Fruit fly (Drosophila melanogaster): ENCODE results near the gene CG11555.

CG11555 gene

dm6 chr2L:224599-225385 lies 48.8 kb upstream of the CG11555 start (continued):
- TF ChIP-seq klu (GFP tag; IDR thresholded peaks at IDR 0.05) = no peak
- peak; percentile 45; the same call in 1 of the 2 replicates for TF ChIP-seq Awh (GFP tag; IDR thresholded peaks at IDR 0.05)
- peak; percentile 46; the same call in 1 of the 2 replicates for TF ChIP-seq CG16779 (GFP tag; IDR thresholded peaks at IDR 0.05)
- peak; percentile 43; the same call in 1 of the 3 replicates for TF ChIP-seq H15 (GFP tag; IDR thresholded peaks at IDR 0.05)
- TF ChIP-seq CG8924 (tag; optimal IDR thresholded peaks at IDR 0.05) = peak; percentile 47
- TF ChIP-seq usp (GFP tag; optimal IDR thresholded peaks at IDR 0.05) = no peak
- peak; percentile 66 for TF ChIP-seq NfI (GFP tag; optimal IDR thresholded peaks at IDR 0.05)
- no peak for TF ChIP-seq dmrt99B (tag; optimal IDR thresholded peaks at IDR 0.05)
- TF ChIP-seq rib (GFP tag; IDR thresholded peaks at IDR 0.05) = 0 out of 2 replicates have a peak, but pooled peaks have one; percentile 18
- peak; percentile 70 for TF ChIP-seq CG9727 (GFP tag; optimal IDR thresholded peaks at IDR 0.05)
- peak; percentile 37 for TF ChIP-seq CG6854 (GFP tag; optimal IDR thresholded peaks at IDR 0.05)
- no peak for TF ChIP-seq CG33557 (GFP tag; optimal IDR thresholded peaks at IDR 0.05)
- no peak for TF ChIP-seq crp (GFP tag; optimal IDR thresholded peaks at IDR 0.05)
- TF ChIP-seq Dref (GFP tag; IDR thresholded peaks at IDR 0.05) = no peak
- peak; percentile 10 for TF ChIP-seq CG8944 (GFP tag; optimal IDR thresholded peaks at IDR 0.05)
- TF ChIP-seq Bdp1 (GFP tag; optimal IDR thresholded peaks at IDR 0.05) = peak; percentile 38
- no peak for TF ChIP-seq btn (GFP tag; optimal IDR thresholded peaks at IDR 0.05)
- TF ChIP-seq CG42726 (GFP tag; IDR thresholded peaks at IDR 0.05; ENCODE audit: partially characterized antibody) = no peak
- TF ChIP-seq CG17829 (tag; optimal IDR thresholded peaks at IDR 0.05) = peak; percentile 23
- peak; percentile 54 for TF ChIP-seq CG15514 (GFP tag; optimal IDR thresholded peaks at IDR 0.05)
- no peak for TF ChIP-seq CG18011 (GFP tag; optimal IDR thresholded peaks at IDR 0.05)
- peak; percentile 72 for TF ChIP-seq CG13296 (GFP tag; optimal IDR thresholded peaks at IDR 0.05)
- TF ChIP-seq onecut (GFP tag; IDR thresholded peaks at IDR 0.05) = peak; percentile 43; the same call in 1 of the 2 replicates
- peak; percentile 60 for TF ChIP-seq CG17359 (tag; optimal IDR thresholded peaks at IDR 0.05)
- peak; percentile 53 for TF ChIP-seq tin (GFP tag; optimal IDR thresholded peaks at IDR 0.05)
- peak; percentile 57 for TF ChIP-seq CG12391 (tag; optimal IDR thresholded peaks at IDR 0.05)
- TF ChIP-seq CG11085 (GFP tag; IDR thresholded peaks at IDR 0.05) = no peak
- peak; percentile 73 for TF ChIP-seq gem (tag; optimal IDR thresholded peaks at IDR 0.05)
- no peak for TF ChIP-seq Poxn (GFP tag; IDR thresholded peaks at IDR 0.05)
- TF ChIP-seq CG2889 (GFP tag; IDR thresholded peaks at IDR 0.05) = 0 out of 3 replicates have a peak, but pooled peaks have one; percentile 13
- 0 out of 3 replicates have a peak, but pooled peaks have one; percentile 60 for TF ChIP-seq CG3726 (GFP tag; IDR thresholded peaks at IDR 0.05)
- TF ChIP-seq HLH4C (GFP tag; IDR thresholded peaks at IDR 0.05; ENCODE audit: partially characterized antibody) = peak; percentile 13; the same call in 1 of the 3 replicates
- TF ChIP-seq zfh2 (GFP tag; optimal IDR thresholded peaks at IDR 0.05) = peak; percentile 8
- peak; percentile 66 for TF ChIP-seq CG9932 (GFP tag; IDR thresholded peaks at IDR 0.05)
- peak; percentile 30 for TF ChIP-seq CG12155 (GFP tag; optimal IDR thresholded peaks at IDR 0.05)
- TF ChIP-seq CG11398 (GFP tag; optimal IDR thresholded peaks at IDR 0.05) = peak; percentile 15
- no peak for TF ChIP-seq toy (GFP tag; IDR thresholded peaks at IDR 0.05)
- TF ChIP-seq lola (GFP tag; optimal IDR thresholded peaks at IDR 0.05) = peak in 1 of 3 experiments; percentile 42
- TF ChIP-seq bigmax (GFP tag; optimal IDR thresholded peaks at IDR 0.05) = no peak
- peak; percentile 75 for TF ChIP-seq CG10366 (GFP tag; IDR thresholded peaks at IDR 0.05)
- peak; percentile 44 for TF ChIP-seq CG13123 (GFP tag; optimal IDR thresholded peaks at IDR 0.05)
- TF ChIP-seq nerfin-2 (GFP tag; IDR thresholded peaks at IDR 0.05; ENCODE audit: partially characterized antibody) = no peak
- TF ChIP-seq lmd (GFP tag; IDR thresholded peaks at IDR 0.05) = no peak; the same call in none of the 2 replicates
- peak; percentile 81 for TF ChIP-seq Ets65A (GFP tag)
- peak; percentile 52; the same call in 1 of the 3 replicates for TF ChIP-seq Dbx (GFP tag; IDR thresholded peaks at IDR 0.05)
- no peak for TF ChIP-seq Bgb (GFP tag; IDR thresholded peaks at IDR 0.05; ENCODE audit: partially characterized antibody)
- peak; percentile 10 for TF ChIP-seq TFAM (GFP tag; optimal IDR thresholded peaks at IDR 0.05)
- TF ChIP-seq ap (GFP tag; IDR thresholded peaks at IDR 0.05) = peak; percentile 37; the same call in 1 of the 2 replicates
